Fruit fly (Drosophila melanogaster): ENCODE measurements around the gene CG7884.

The CG7884 gene

dm6 chrX:19243379-19243834 lies 23.0 kb downstream of the CG7884 start, which contains the start of gene CG7889 (continued):
- no peak for TF ChIP-seq repo (GFP tag; optimal IDR thresholded peaks at IDR 0.05)
- no peak for TF ChIP-seq B-H1 (GFP tag; IDR thresholded peaks at IDR 0.05)
- TF ChIP-seq ase (GFP tag; IDR thresholded peaks at IDR 0.05): no peak
- no peak for TF ChIP-seq z (GFP tag; IDR thresholded peaks at IDR 0.05)
- peak; percentile 40 for TF ChIP-seq phol (tag; optimal IDR thresholded peaks at IDR 0.05)
- peak; percentile 81 for TF ChIP-seq row (GFP tag; IDR thresholded peaks at IDR 0.05)
- no peak for TF ChIP-seq CG4854 (GFP tag; optimal IDR thresholded peaks at IDR 0.05)
- no peak for TF ChIP-seq crc (GFP tag; optimal IDR thresholded peaks at IDR 0.05)
- TF ChIP-seq HLH54F (GFP tag; optimal IDR thresholded peaks at IDR 0.05): no peak
- TF ChIP-seq CG11247 (GFP tag; IDR thresholded peaks at IDR 0.05): no peak
- peak; percentile 12 for TF ChIP-seq HmgZ (tag; optimal IDR thresholded peaks at IDR 0.05)
- no peak for TF ChIP-seq CG8388 (GFP tag; optimal IDR thresholded peaks at IDR 0.05)
- TF ChIP-seq kay (GFP tag; optimal IDR thresholded peaks at IDR 0.05): no peak
- TF ChIP-seq Abd-B (GFP tag; optimal IDR thresholded peaks at IDR 0.05): peak; percentile 2
- TF ChIP-seq tll (GFP tag; optimal IDR thresholded peaks at IDR 0.05): no peak
- no peak for TF ChIP-seq sd (tag; optimal IDR thresholded peaks at IDR 0.05)
- no peak for TF ChIP-seq CG12942 (GFP tag; optimal IDR thresholded peaks at IDR 0.05)
- no peak for TF ChIP-seq CG17385 (GFP tag; optimal IDR thresholded peaks at IDR 0.05)
- peak; percentile 20 for TF ChIP-seq bab2 (GFP tag; optimal IDR thresholded peaks at IDR 0.05)
- no peak for TF ChIP-seq CG32532 (GFP tag; IDR thresholded peaks at IDR 0.05)
- no peak for TF ChIP-seq CG17802 (tag; optimal IDR thresholded peaks at IDR 0.05)
- TF ChIP-seq NC2α (GFP tag; optimal IDR thresholded peaks at IDR 0.05): no peak
- peak; percentile 16 for TF ChIP-seq CG12769 (tag; optimal IDR thresholded peaks at IDR 0.05)
- no peak for TF ChIP-seq CG6813 (GFP tag; optimal IDR thresholded peaks at IDR 0.05)
- TF ChIP-seq esg (GFP tag; conservative IDR thresholded peaks at IDR 0.05): no peak
- TF ChIP-seq CG33213 (GFP tag; optimal IDR thresholded peaks at IDR 0.05): no peak
- peak; percentile 9 for TF ChIP-seq CG6765 (GFP tag; optimal IDR thresholded peaks at IDR 0.05)
- no peak for TF ChIP-seq h (optimal IDR thresholded peaks at IDR 0.05)
- TF ChIP-seq CG2129 (GFP tag; IDR thresholded peaks at IDR 0.05; ENCODE audit: partially characterized antibody): no peak
- TF ChIP-seq CG2875 (GFP tag; optimal IDR thresholded peaks at IDR 0.05): no peak
- no peak for TF ChIP-seq CG12236 (GFP tag; optimal IDR thresholded peaks at IDR 0.05)
- TF ChIP-seq CG13894 (tag; optimal IDR thresholded peaks at IDR 0.05): no peak
- TF ChIP-seq CG10431 (GFP tag; optimal IDR thresholded peaks at IDR 0.05): no peak
- no peak for TF ChIP-seq CG3163 (GFP tag; optimal IDR thresholded peaks at IDR 0.05)
- TF ChIP-seq Hr3 (GFP tag; optimal IDR thresholded peaks at IDR 0.05): no peak
- no peak for TF ChIP-seq Bgb (GFP tag; IDR thresholded peaks at IDR 0.05; ENCODE audit: partially characterized antibody)
- TF ChIP-seq CG3407 (GFP tag; optimal IDR thresholded peaks at IDR 0.05): no peak
- peak; percentile 58 for TF ChIP-seq CG4424 (GFP tag; optimal IDR thresholded peaks at IDR 0.05)
- TF ChIP-seq CG31388 (GFP tag; optimal IDR thresholded peaks at IDR 0.05): no peak
- TF ChIP-seq CG1647 (GFP tag; optimal IDR thresholded peaks at IDR 0.05): peak; percentile 6
- no peak for TF ChIP-seq Atf6 (GFP tag; IDR thresholded peaks at IDR 0.05)
- no peak for TF ChIP-seq maf-S (GFP tag; optimal IDR thresholded peaks at IDR 0.05)
- no peak; the same call in 1 of the 2 replicates for TF ChIP-seq CG1024 (GFP tag; IDR thresholded peaks at IDR 0.05)
- no peak for TF ChIP-seq CG4730 (GFP tag; IDR thresholded peaks at IDR 0.05)
- TF ChIP-seq abd-A (tag; optimal IDR thresholded peaks at IDR 0.05): no peak
- no peak for TF ChIP-seq CG34224 (GFP tag; IDR thresholded peaks at IDR 0.05; ENCODE audit: partially characterized antibody)
- peak; percentile 34 for TF ChIP-seq CG7839 (tag; optimal IDR thresholded peaks at IDR 0.05)
- TF ChIP-seq ken (GFP tag; IDR thresholded peaks at IDR 0.05): no peak
- TF ChIP-seq org-1 (GFP tag; optimal IDR thresholded peaks at IDR 0.05): no peak
- TF ChIP-seq CG6689 (GFP tag; IDR thresholded peaks at IDR 0.05): no peak
- TF ChIP-seq Oaz (GFP tag; IDR thresholded peaks at IDR 0.05): no peak
- TF ChIP-seq Fer3 (tag; optimal IDR thresholded peaks at IDR 0.05): no peak

All from whole organism, embryonic.